Worm (Caenorhabditis elegans): ENCODE data around the gene C15H9.2.

DNA sequence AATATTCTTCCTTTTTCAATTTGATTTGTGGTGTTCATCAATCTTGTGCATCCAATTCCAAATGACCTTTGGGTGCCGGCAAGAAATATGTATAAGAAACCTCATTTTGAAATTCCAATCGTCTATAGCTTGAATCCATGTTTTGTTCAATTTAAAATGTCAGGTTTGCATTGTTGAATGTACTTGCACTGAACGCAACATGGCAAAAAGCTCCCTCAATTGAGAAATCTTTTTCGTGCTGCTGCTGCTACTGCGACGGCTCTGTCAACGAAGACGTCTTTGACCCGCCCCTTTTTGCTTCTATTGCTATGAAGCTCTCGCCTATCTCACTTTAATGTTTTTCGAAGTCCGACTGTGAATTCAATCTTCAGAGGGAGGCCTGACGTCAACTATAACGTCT is 43.1 kb upstream of the C15H9.2 start, which contains the start of gene lgc-58:
- no peak for TF ChIP-seq ama-1 (optimal IDR thresholded peaks at IDR 0.05)
- no peak for TF ChIP-seq F13C5.2 (tag; optimal IDR thresholded peaks at IDR 0.05)
- TF ChIP-seq tra-4 (tag; optimal IDR thresholded peaks at IDR 0.05), result no peak
- no peak for TF ChIP-seq hmg-4 (GFP tag; optimal IDR thresholded peaks at IDR 0.05)
- TF ChIP-seq pes-1 (GFP tag; IDR thresholded peaks at IDR 0.05), result no peak
- no peak for TF ChIP-seq flt-1 (GFP tag; IDR thresholded peaks at IDR 0.05)
- no peak for TF ChIP-seq ets-7 (tag; optimal IDR thresholded peaks at IDR 0.05)
- TF ChIP-seq tbx-37 (GFP tag; conservative IDR thresholded peaks at IDR 0.05), result no peak
- no peak for TF ChIP-seq B0310.2 (tag; optimal IDR thresholded peaks at IDR 0.05)
